Fruit fly (Drosophila melanogaster) whole organism, pupa: ENCODE measurements around the gene CG14866.

Experiments used
- CG10348 ChIP-seq: fragments of 200-800 bp; sonication (Bioruptor generic); IDR thresholded peaks from 2 replicates; pipeline ENCODE4 v1.3.6; 2022; ENCODE audit warnings: missing biosample characterization, missing genetic modification characterization
- CG12605 ChIP-seq: fragments of 200-800 bp; sonication (Bioruptor generic); IDR thresholded peaks from 2 replicates; pipeline ENCODE4 v1.3.6; 2022; ENCODE audit warnings: missing biosample characterization, missing genetic modification characterization
- CG13204 ChIP-seq: fragments of 200-800 bp; sonication (Bioruptor generic); optimal IDR thresholded peaks from 2 replicates; lab custom pipeline; 2018; ENCODE audit warnings: missing biosample characterization, mild to moderate bottlenecking, missing genetic modification characterization, moderate library complexity
- CG14655 ChIP-seq: fragments of 200-800 bp; sonication (Bioruptor generic); optimal IDR thresholded peaks from 3 replicates; lab custom pipeline; 2017; ENCODE audit warnings: mild to moderate bottlenecking, missing biosample characterization, missing genetic modification reagents, missing genetic modification characterization
- CG15710 ChIP-seq: fragments of 200-800 bp; sonication (Bioruptor generic); optimal IDR thresholded peaks from 2 replicates; lab custom pipeline; 2018; ENCODE audit warnings: missing biosample characterization, mild to moderate bottlenecking, missing genetic modification characterization, moderate library complexity
- CG17806 ChIP-seq: fragments of 200-800 bp; sonication (Bioruptor generic); optimal IDR thresholded peaks from 2 replicates; lab custom pipeline; 2018; ENCODE audit warnings: missing biosample characterization, mild to moderate bottlenecking, missing genetic modification characterization, moderate library complexity
- CG32121 ChIP-seq: fragments of 200-800 bp; sonication (Bioruptor generic); IDR thresholded peaks from 2 replicates; pipeline ENCODE4 v1.3.6; 2022; ENCODE audit warnings: missing biosample characterization, missing genetic modification characterization
- CG34367 ChIP-seq: fragments of 200-800 bp; sonication (Bioruptor generic); optimal IDR thresholded peaks from 2 replicates; lab custom pipeline; 2018; ENCODE audit warnings: missing biosample characterization, mild to moderate bottlenecking, missing genetic modification characterization
- CG4496 ChIP-seq: fragments of 200-800 bp; sonication (Bioruptor generic); IDR thresholded peaks from 3 replicates; pipeline ENCODE4 v1.3.6; 2022; ENCODE audit warnings: missing biosample characterization, missing genetic modification characterization
- CG8159 ChIP-seq: fragments of 200-800 bp; sonication (Bioruptor generic); optimal IDR thresholded peaks from 3 replicates; lab custom pipeline; 2018; ENCODE audit warnings: missing biosample characterization, mild to moderate bottlenecking, missing genetic modification characterization, moderate library complexity
- CG8301 ChIP-seq: fragments of 200-800 bp; sonication (Bioruptor generic); optimal IDR thresholded peaks from 2 replicates; lab custom pipeline; 2018; ENCODE audit warnings: missing biosample characterization, mild to moderate bottlenecking, missing genetic modification characterization
- CG9948 ChIP-seq: fragments of 200-800 bp; sonication (Bioruptor generic); optimal IDR thresholded peaks from 2 replicates; lab custom pipeline; 2018; ENCODE audit warnings: missing biosample characterization, mild to moderate bottlenecking, missing genetic modification characterization, moderate library complexity
- D1 ChIP-seq: fragments of 200-800 bp; sonication (Bioruptor generic); optimal IDR thresholded peaks from 2 replicates; lab custom pipeline; 2018; ENCODE audit warnings: missing biosample characterization, mild to moderate bottlenecking, missing genetic modification characterization, moderate library complexity
- EcR ChIP-seq: fragments of 200-800 bp; sonication (Bioruptor generic); optimal IDR thresholded peaks from 3 replicates; lab custom pipeline; 2019; ENCODE audit warnings: missing biosample characterization, missing genetic modification characterization, mild to moderate bottlenecking, moderate library complexity, missing genetic modification reagents
- Ets98B ChIP-seq: fragments of 200-800 bp; sonication (Bioruptor generic); IDR thresholded peaks from 2 replicates; pipeline ENCODE4 v1.3.6; 2022; ENCODE audit warnings: missing biosample characterization, missing genetic modification characterization
- Pif1A ChIP-seq: fragments of 200-800 bp; sonication (Bioruptor generic); optimal IDR thresholded peaks from 3 replicates; lab custom pipeline; 2016; ENCODE audit warnings: missing biosample characterization, missing genetic modification characterization
- Pif1B ChIP-seq: fragments of 200-800 bp; sonication (Bioruptor generic); optimal IDR thresholded peaks from 3 replicates; lab custom pipeline; 2016; ENCODE audit warnings: missing biosample characterization, missing genetic modification characterization
- Snoo ChIP-seq: fragments of 200-800 bp; sonication (Bioruptor generic); optimal IDR thresholded peaks from 3 replicates; lab custom pipeline; 2017; ENCODE audit warnings: missing biosample characterization, mild to moderate bottlenecking, missing genetic modification characterization, inconsistent platforms
- fd96Ca ChIP-seq: fragments of 200-800 bp; sonication (Bioruptor generic); IDR thresholded peaks from 3 replicates; pipeline ENCODE4 v1.3.6; 2022; ENCODE audit warnings: missing biosample characterization, missing genetic modification characterization
- gl ChIP-seq: fragments of 200-800 bp; sonication (Bioruptor generic); optimal IDR thresholded peaks from 2 replicates; lab custom pipeline; 2018; ENCODE audit warnings: missing biosample characterization, mild to moderate bottlenecking, missing genetic modification characterization
- rn ChIP-seq: fragments of 200-800 bp; sonication (Bioruptor generic); IDR thresholded peaks from 2 replicates; pipeline ENCODE4 v1.3.6; 2022; ENCODE audit warnings: missing biosample characterization, missing genetic modification characterization

The CG14866 gene

DNA sequence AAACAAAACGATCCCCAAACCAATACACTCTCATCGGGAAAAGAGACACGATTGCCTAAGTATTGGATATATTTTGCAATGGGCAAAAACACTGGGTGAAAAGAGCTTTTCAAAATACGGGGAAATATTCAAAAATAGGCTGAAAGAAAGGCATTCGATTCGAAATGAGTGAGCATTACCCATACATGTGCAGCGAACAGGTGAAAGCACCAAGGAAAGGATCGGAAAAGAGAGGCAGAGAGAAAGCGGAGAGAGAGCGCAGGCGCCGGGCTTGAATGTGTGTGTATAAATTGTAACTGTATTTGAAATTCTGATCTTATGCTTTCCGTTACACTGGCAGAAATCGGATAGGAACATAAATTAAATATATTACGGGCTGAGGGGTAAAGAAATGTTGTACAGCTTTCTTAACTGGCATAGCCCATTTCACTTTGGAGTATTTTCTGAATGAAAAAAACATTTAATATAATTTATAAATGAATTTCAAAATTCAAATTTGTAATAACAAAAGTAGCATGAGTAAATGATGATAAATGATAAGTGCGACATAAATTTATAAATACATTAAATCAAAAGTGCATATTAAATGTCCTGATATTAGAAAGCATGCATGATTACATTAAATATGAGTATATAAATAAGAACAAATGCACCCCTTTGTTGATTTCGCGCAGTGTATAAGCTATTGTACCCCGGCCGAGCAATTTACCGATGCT is 35.5 kb upstream of the CG14866 start:
- TF ChIP-seq EcR (GFP tag; lab: Kevin White, UChicago) (no peak), Ets98B (GFP tag; lab: Robert Waterston, UW) (no peak), CG8301 (tag; lab: Kevin White, UChicago) (peak; percentile 57), CG4496 (GFP tag; lab: Robert Waterston, UW) (0 out of 3 replicates have a peak, but pooled peaks have one; percentile 25), Pif1A (peak; percentile 40), rn (GFP tag; lab: Robert Waterston, UW) (no peak), Snoo (tag; lab: Kevin White, UChicago) (peak; percentile 74), gl (no peak), CG10348 (GFP tag; lab: Robert Waterston, UW) (no peak), D1 (no peak), CG8159 (tag; lab: Kevin White, UChicago) (peak; percentile 54), CG13204 (GFP tag; lab: Kevin White, UChicago) (no peak), Pif1B (peak; percentile 43), CG17806 (tag; lab: Kevin White, UChicago) (peak; percentile 24), CG14655 (GFP tag; lab: Kevin White, UChicago) (peak; percentile 81), CG32121 (GFP tag; lab: Robert Waterston, UW) (no peak), fd96Ca (GFP tag; lab: Robert Waterston, UW) (no peak), CG15710 (tag; lab: Kevin White, UChicago) (peak; percentile 33), CG12605 (GFP tag; lab: Robert Waterston, UW) (no peak), CG9948 (tag; lab: Kevin White, UChicago) (peak; percentile 42), CG34367 (no peak)

DNA sequence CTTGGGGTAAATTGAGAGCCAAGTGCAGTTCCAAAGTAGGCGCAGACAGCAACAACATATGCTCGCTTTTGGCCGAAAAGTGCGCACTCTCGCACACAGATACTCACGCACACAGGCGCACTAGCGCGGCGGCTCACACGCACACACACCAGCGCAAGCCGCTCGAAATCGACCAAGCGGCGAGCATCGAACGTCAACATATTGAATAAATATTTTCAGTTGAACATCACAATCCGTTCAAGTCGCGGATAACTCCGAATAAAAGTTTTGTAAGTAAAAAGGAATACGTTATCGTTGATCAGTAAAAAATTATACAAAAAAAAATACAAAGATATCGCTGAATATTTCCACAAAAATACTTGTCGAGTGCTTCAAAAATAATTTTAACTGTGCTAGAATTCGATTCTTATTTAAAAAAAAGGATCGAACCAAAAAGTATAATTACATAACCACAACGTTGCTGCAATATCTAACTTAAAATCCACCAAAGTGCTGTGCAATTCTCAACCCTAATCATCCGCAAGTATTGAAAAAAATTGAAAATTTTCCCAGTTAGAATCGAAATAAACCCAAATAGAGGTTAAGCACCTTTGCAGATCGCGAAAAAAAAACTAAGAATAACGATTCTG is 34.8 kb upstream of the CG14866 start:
- no peak for TF ChIP-seq Pif1A
- no peak for TF ChIP-seq CG12605 (GFP tag; lab: Robert Waterston, UW)
- no peak for TF ChIP-seq D1
- TF ChIP-seq CG4496 (GFP tag; lab: Robert Waterston, UW) = no peak
- TF ChIP-seq CG8159 (tag; lab: Kevin White, UChicago) = no peak
- no peak for TF ChIP-seq rn (GFP tag; lab: Robert Waterston, UW)
- no peak for TF ChIP-seq fd96Ca (GFP tag; lab: Robert Waterston, UW)
- no peak for TF ChIP-seq Pif1B
- TF ChIP-seq CG8301 (tag; lab: Kevin White, UChicago) = no peak
- TF ChIP-seq EcR (GFP tag; lab: Kevin White, UChicago) = no peak
- TF ChIP-seq, all 21 proteins: peak for 0

DNA sequence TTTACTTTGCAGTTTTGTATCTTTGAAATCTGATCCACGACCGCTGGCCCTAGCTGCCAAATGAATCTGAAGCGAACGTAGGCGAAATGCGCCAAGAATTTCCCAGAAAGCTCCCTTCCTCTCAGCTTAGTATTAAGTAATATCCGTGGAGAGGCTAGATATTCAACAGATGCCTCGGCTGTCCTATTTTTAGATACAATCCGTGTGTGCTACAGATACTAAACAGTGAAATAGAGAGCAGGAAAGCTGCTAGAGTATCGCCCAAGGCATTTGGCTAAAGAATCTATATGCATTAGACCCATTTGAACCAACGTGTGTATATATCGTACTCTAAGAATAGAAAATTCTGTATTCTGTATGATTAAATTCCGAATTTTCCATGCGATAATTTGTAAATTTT is 33.9 kb upstream of the CG14866 start:
- TF ChIP-seq Snoo (tag; lab: Kevin White, UChicago) (no peak), CG32121 (GFP tag; lab: Robert Waterston, UW) (no peak), Pif1A (no peak), CG12605 (GFP tag; lab: Robert Waterston, UW) (no peak), CG9948 (tag; lab: Kevin White, UChicago) (no peak), D1 (no peak), Pif1B (no peak), EcR (GFP tag; lab: Kevin White, UChicago) (no peak), CG13204 (GFP tag; lab: Kevin White, UChicago) (no peak), Ets98B (GFP tag; lab: Robert Waterston, UW) (no peak), CG14655 (GFP tag; lab: Kevin White, UChicago) (no peak), CG10348 (GFP tag; lab: Robert Waterston, UW) (no peak), CG4496 (GFP tag; lab: Robert Waterston, UW) (no peak), fd96Ca (GFP tag; lab: Robert Waterston, UW) (no peak), rn (GFP tag; lab: Robert Waterston, UW) (no peak), CG8301 (tag; lab: Kevin White, UChicago) (no peak), CG15710 (tag; lab: Kevin White, UChicago) (no peak), CG34367 (no peak), CG17806 (tag; lab: Kevin White, UChicago) (no peak), CG8159 (tag; lab: Kevin White, UChicago) (no peak)

DNA sequence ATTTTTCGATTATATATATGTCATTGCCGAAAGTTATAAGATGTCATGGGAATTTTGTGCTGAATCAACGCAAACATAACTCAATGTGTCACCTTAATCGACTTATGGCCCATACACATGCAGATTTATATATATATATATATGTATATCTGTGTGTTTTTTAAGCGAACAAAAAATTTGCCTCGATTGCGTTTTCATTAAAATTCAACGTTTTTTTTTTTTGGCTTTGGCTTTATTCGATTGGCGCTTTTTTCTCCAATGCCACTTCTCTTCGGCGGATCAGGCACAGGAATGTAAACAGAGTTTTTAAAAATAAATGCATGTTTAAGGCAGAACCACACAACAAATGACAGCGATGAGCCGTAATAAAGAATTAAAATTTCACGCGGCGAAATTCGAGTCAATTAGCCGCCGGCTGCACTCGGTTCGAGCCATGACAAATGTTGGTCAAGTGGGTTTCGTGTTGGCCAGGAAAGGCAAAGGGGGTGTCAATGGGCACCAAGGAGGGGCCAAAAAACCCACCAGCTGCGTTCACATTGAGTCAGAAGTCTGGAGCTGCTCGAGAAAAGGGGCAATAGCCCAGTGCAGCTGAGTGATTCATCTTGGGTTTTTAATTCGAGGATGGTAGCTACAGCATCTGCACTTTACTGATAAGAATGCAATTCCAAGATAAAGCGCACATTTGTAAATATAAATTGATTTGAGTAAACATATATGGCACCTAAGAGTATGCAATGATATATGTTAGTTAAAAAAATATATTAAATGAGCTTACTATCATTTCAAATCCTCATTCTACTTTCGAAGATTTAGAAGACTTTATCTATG is 33.1 kb upstream of the CG14866 start:
- TF ChIP-seq CG8159 (tag; lab: Kevin White, UChicago) (no peak), Pif1B (no peak), CG32121 (GFP tag; lab: Robert Waterston, UW) (no peak), EcR (GFP tag; lab: Kevin White, UChicago) (peak; percentile 60), CG34367 (no peak), CG17806 (tag; lab: Kevin White, UChicago) (no peak)

DNA sequence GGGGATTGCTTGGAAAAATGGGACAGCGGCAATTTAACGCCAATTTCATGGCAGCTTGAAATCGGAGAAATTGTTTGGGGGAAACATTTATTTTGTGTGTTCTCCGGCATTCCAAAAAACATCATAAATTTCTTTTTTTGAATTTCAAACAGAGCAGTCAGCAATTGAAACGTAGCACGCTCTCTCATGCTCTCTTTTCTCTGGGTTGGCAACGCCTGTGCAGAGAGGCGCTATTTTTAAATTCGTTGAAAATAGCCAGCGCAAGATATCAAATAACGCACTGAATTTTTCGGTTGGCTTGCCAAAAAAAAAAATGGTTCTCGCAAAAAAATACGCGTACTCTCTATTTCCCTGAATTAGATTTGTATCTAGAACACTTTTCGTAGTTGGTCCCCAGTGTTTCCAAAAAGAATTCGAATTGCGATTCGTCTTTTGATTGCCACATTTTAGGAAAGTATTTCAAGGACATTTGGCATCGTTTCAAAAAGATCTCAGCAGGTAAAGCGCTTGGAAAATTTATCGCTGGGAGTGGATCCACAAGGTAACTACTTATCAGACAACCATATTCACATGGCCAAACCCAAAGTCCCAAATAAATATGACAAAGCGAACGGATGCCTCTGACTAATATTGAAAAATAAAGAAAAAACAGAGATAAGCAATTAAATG is 30.1 kb upstream of the CG14866 start:
- no peak for TF ChIP-seq CG32121 (GFP tag; lab: Robert Waterston, UW)
- TF ChIP-seq CG8159 (tag; lab: Kevin White, UChicago) = no peak
- no peak for TF ChIP-seq Pif1A
- TF ChIP-seq gl = no peak
- TF ChIP-seq D1 = peak; percentile 2
- TF ChIP-seq, all 21 proteins: peak for 1
